Worm (Caenorhabditis elegans) whole organism, young adult: ENCODE data around the gene C45B2.8.

Source experiments
- F49E8.2 ChIP-seq: sonication (generic microtip); optimal IDR thresholded peaks from 3 replicates; lab custom pipeline; 2017; ENCODE audit warnings: missing genetic modification characterization, mild to moderate bottlenecking, missing compliant biosample characterization, antibody characterized with exemption, moderate library complexity; ENCODE audit not compliant: insufficient read depth
- F52B5.7 ChIP-seq: sonication (generic microtip); optimal IDR thresholded peaks from 2 replicates; lab custom pipeline; 2016; ENCODE audit warnings: mild to moderate bottlenecking, missing genetic modification characterization, missing compliant biosample characterization
- F55B11.4 ChIP-seq: sonication (generic microtip); optimal IDR thresholded peaks from 2 replicates; lab custom pipeline; 2016; ENCODE audit warnings: missing compliant biosample characterization, missing genetic modification characterization, borderline replicate concordance; ENCODE audit not compliant: insufficient read depth
- Y53F4B.3 ChIP-seq: fragments of 200-800 bp; sonication (Bioruptor generic); IDR thresholded peaks from 2 replicates; pipeline ENCODE4 v1.3.6; 2022; ENCODE audit warnings: missing genetic modification reagents, missing genetic modification characterization, missing compliant biosample characterization
- aptf-2 ChIP-seq: fragments of 200-800 bp; sonication (Bioruptor generic); conservative IDR thresholded peaks from 2 replicates; pipeline ENCODE4 v1.3.6; 2022; ENCODE audit warnings: missing genetic modification reagents, missing genetic modification characterization, missing compliant biosample characterization
- aptf-3 ChIP-seq: fragments of 200-800 bp; sonication (Bioruptor generic); IDR thresholded peaks from 2 replicates; pipeline ENCODE4 v1.3.6; 2022; ENCODE audit warnings: missing genetic modification characterization, missing compliant biosample characterization
- athp-1 ChIP-seq: sonication (generic microtip); optimal IDR thresholded peaks from 2 replicates; lab custom pipeline; 2017; ENCODE audit warnings: mild to moderate bottlenecking, missing genetic modification characterization, missing compliant biosample characterization
- bed-2 ChIP-seq: fragments of 200-800 bp; sonication (Bioruptor generic); IDR thresholded peaks from 2 replicates; pipeline ENCODE4 v1.3.6; 2022; ENCODE audit warnings: missing genetic modification reagents, missing genetic modification characterization, missing compliant biosample characterization
- ceh-27 ChIP-seq: fragments of 200-800 bp; sonication (Bioruptor generic); optimal IDR thresholded peaks from 2 replicates; lab custom pipeline; 2018; ENCODE audit warnings: mild to moderate bottlenecking, missing genetic modification characterization, moderate library complexity, missing compliant biosample characterization
- ceh-91 ChIP-seq: fragments of 200-800 bp; sonication (Bioruptor generic); IDR thresholded peaks from 2 replicates; pipeline ENCODE4 v1.3.6; 2022; ENCODE audit warnings: missing genetic modification reagents, missing genetic modification characterization, missing compliant biosample characterization
- efl-1 ChIP-seq: fragments of 150-350 bp; optimal IDR thresholded peaks from 2 replicates; lab custom pipeline; 2014; ENCODE audit warnings: missing biosample characterization, missing genetic modification reagents, missing genetic modification characterization
- egl-18 ChIP-seq: fragments of 200-800 bp; sonication (Bioruptor generic); IDR thresholded peaks from 2 replicates; pipeline ENCODE4 v1.3.6; 2022; ENCODE audit warnings: missing genetic modification reagents, missing genetic modification characterization, missing compliant biosample characterization
- egl-44 ChIP-seq: fragments of 200-800 bp; sonication (Bioruptor generic); IDR thresholded peaks from 2 replicates; pipeline ENCODE4 v1.3.6; 2022; ENCODE audit warnings: missing genetic modification reagents, missing genetic modification characterization, missing compliant biosample characterization
- egrh-3 ChIP-seq: fragments of 200-800 bp; sonication (Bioruptor generic); IDR thresholded peaks from 2 replicates; pipeline ENCODE4 v1.3.6; 2022; ENCODE audit warnings: missing genetic modification reagents, missing genetic modification characterization, missing compliant biosample characterization
- ekl-4 ChIP-seq: fragments of 200-800 bp; sonication (Bioruptor generic); IDR thresholded peaks from 2 replicates; pipeline ENCODE4 v1.3.6; 2022; ENCODE audit warnings: missing genetic modification reagents, missing genetic modification characterization, missing compliant biosample characterization
- fkh-3 ChIP-seq: sonication (generic microtip); optimal IDR thresholded peaks from 2 replicates; lab custom pipeline; 2016; ENCODE audit warnings: mild to moderate bottlenecking, missing genetic modification characterization, missing compliant biosample characterization
- gei-17 ChIP-seq: fragments of 200-800 bp; sonication (Bioruptor generic); optimal IDR thresholded peaks from 2 replicates; lab custom pipeline; 2018; ENCODE audit warnings: mild to moderate bottlenecking, missing genetic modification characterization, missing compliant biosample characterization
- hlh-12 ChIP-seq: sonication (generic microtip); optimal IDR thresholded peaks from 2 replicates; lab custom pipeline; 2016; ENCODE audit warnings: missing genetic modification characterization, missing compliant biosample characterization
- hmg-1.2 ChIP-seq: fragments of 200-800 bp; sonication (Bioruptor generic); IDR thresholded peaks from 2 replicates; pipeline ENCODE4 v1.3.6; 2022; ENCODE audit warnings: missing genetic modification reagents, missing genetic modification characterization, missing compliant biosample characterization
- hrde-1 ChIP-seq: sonication (generic microtip); optimal IDR thresholded peaks from 2 replicates; lab custom pipeline; 2016; ENCODE audit warnings: missing genetic modification characterization, mild to moderate bottlenecking, missing compliant biosample characterization, moderate library complexity, missing genotype, missing genetic modification reagents, borderline replicate concordance
- let-526 ChIP-seq: fragments of 200-800 bp; sonication (Bioruptor generic); IDR thresholded peaks from 2 replicates; pipeline ENCODE4 v1.3.6; 2022; ENCODE audit warnings: missing genetic modification reagents, missing genetic modification characterization, missing compliant biosample characterization
- lin-26 ChIP-seq: fragments of 200-800 bp; sonication (Bioruptor generic); IDR thresholded peaks from 2 replicates; pipeline ENCODE4 v1.3.6; 2022; ENCODE audit warnings: missing genetic modification reagents, missing genetic modification characterization, missing compliant biosample characterization
- lin-35 ChIP-seq, 3 experiments: fragments of 150-350 bp in 2 of 3; sonication (generic microtip) in 1 of 3; optimal IDR thresholded peaks; 2 replicates each; lab custom pipeline; 2014 to 2018; ENCODE audit warnings: missing biosample characterization in 3 of 3, missing genetic modification characterization in 3 of 3, missing genetic modification reagents in 3 of 3
- nfya-2 ChIP-seq: fragments of 200-800 bp; sonication (Bioruptor generic); IDR thresholded peaks from 2 replicates; pipeline ENCODE4 v1.3.6; 2022; ENCODE audit warnings: missing genetic modification reagents, missing genetic modification characterization, missing compliant biosample characterization
- nfyb-1 ChIP-seq: fragments of 200-800 bp; sonication (Bioruptor generic); IDR thresholded peaks from 2 replicates; pipeline ENCODE4 v1.3.6; 2022; ENCODE audit warnings: missing genetic modification reagents, missing genetic modification characterization, missing compliant biosample characterization
- nhr-80 ChIP-seq: sonication (generic microtip); optimal IDR thresholded peaks from 2 replicates; lab custom pipeline; 2016; ENCODE audit warnings: missing genetic modification characterization, missing compliant biosample characterization
- repo-1 ChIP-seq: sonication (generic microtip); optimal IDR thresholded peaks from 2 replicates; lab custom pipeline; 2017; ENCODE audit warnings: mild to moderate bottlenecking, missing genetic modification characterization, missing compliant biosample characterization
- rpc-1 ChIP-seq, 2 experiments: fragments of 150-350 bp in 1 of 2; sonication (generic microtip) in 1 of 2; optimal IDR thresholded peaks; 2 replicates each; lab custom pipeline; 2014 to 2018; ENCODE audit warnings: missing biosample characterization in 1 of 2, missing genetic modification characterization in 1 of 2, missing genetic modification reagents in 1 of 2, missing genotype in 1 of 2
- sea-2 ChIP-seq: fragments of 200-800 bp; sonication (Bioruptor generic); IDR thresholded peaks from 2 replicates; pipeline ENCODE4 v1.3.6; 2022; ENCODE audit warnings: missing genetic modification characterization, missing compliant biosample characterization
- snpc-4 ChIP-seq, 5 experiments: fragments of 150-350 bp in 1 of 5; sonication (generic microtip) in 4 of 5; optimal IDR thresholded peaks; 2 replicates each; lab custom pipeline; 2014 to 2018; ENCODE audit warnings: missing genetic modification characterization in 5 of 5, missing biosample characterization in 3 of 5, antibody characterized with exemption in 2 of 5, mild to moderate bottlenecking in 2 of 5, missing compliant biosample characterization in 2 of 5, missing genotype in 2 of 5, moderate library complexity in 2 of 5, missing genetic modification reagents in 1 of 5
- sptf-2 ChIP-seq: fragments of 200-800 bp; sonication (Bioruptor generic); optimal IDR thresholded peaks from 2 replicates; lab custom pipeline; 2018; ENCODE audit warnings: mild to moderate bottlenecking, missing genetic modification characterization, missing compliant biosample characterization
- tbp1 ChIP-seq: fragments of 200-800 bp; sonication (Bioruptor generic); optimal IDR thresholded peaks from 2 replicates; lab custom pipeline; 2018; ENCODE audit warnings: mild to moderate bottlenecking, missing genetic modification characterization, missing compliant biosample characterization
- tlf-1 ChIP-seq: fragments of 200-800 bp; sonication (Bioruptor generic); optimal IDR thresholded peaks from 2 replicates; lab custom pipeline; 2018; ENCODE audit warnings: mild to moderate bottlenecking, missing genetic modification characterization, missing compliant biosample characterization
- zfh-2 ChIP-seq: fragments of 200-800 bp; sonication (Bioruptor generic); conservative IDR thresholded peaks from 2 replicates; pipeline ENCODE4 v1.3.6; 2022; ENCODE audit warnings: missing genetic modification reagents, missing genetic modification characterization, missing compliant biosample characterization
- ztf-28 ChIP-seq: fragments of 200-800 bp; sonication (Bioruptor generic); IDR thresholded peaks from 2 replicates; pipeline ENCODE4 v1.3.6; 2022; ENCODE audit warnings: missing genetic modification reagents, missing genetic modification characterization, missing compliant biosample characterization

The C45B2.8 gene

ce11 chrX:6043283-6043682, 44.5 kb upstream of the C45B2.8 start:
- TF ChIP-seq nfya-2 (GFP tag; lab: Robert Waterston, UW), result no peak

ce11 chrX:6048508-6048907, 39.3 kb upstream of the C45B2.8 start, which contains the start of gene pak-1:
pak-1 (minus strand) TSS chrX:6048608.
- TF ChIP-seq snpc-4 (GFP tag; optimal IDR thresholded peaks at IDR 0.05; lab: Kevin White, UChicago) (no peak), snpc-4 (tag; optimal IDR thresholded peaks at IDR 0.05; lab: Kevin White, UChicago) (no peak), egrh-3 (GFP tag; lab: Robert Waterston, UW) (no peak), egl-18 (GFP tag; lab: Robert Waterston, UW) (no peak), tbp1 (GFP tag; lab: Kevin White, UChicago) (no peak), gei-17 (GFP tag; lab: Kevin White, UChicago) (no peak), hrde-1 (tag; lab: Kevin White, UChicago) (no peak), sptf-2 (no peak), ceh-91 (GFP tag; lab: Robert Waterston, UW) (no peak), F55B11.4 (tag; lab: Kevin White, UChicago) (no peak)

ce11 chrX:6050078-6050477, 37.7 kb upstream of the C45B2.8 start:
- TF ChIP-seq zfh-2 (GFP tag; lab: Robert Waterston, UW), result no peak
- TF ChIP-seq nhr-80 (tag; lab: Kevin White, UChicago), result peak; percentile 43

- no peak for TF ChIP-seq sea-2 (GFP tag; lab: Robert Waterston, UW)
- TF ChIP-seq nfyb-1 (GFP tag; lab: Robert Waterston, UW), result no peak
- TF ChIP-seq aptf-2, result no peak
- TF ChIP-seq egl-44, result no peak
- no peak for TF ChIP-seq ekl-4 (GFP tag; lab: Robert Waterston, UW)
- TF ChIP-seq repo-1 (tag; lab: Kevin White, UChicago), result no peak
- TF ChIP-seq ztf-28 (GFP tag; lab: Robert Waterston, UW), result no peak
- no peak for TF ChIP-seq lin-35 (GFP tag; optimal IDR thresholded peaks at IDR 0.05; lab: Kevin White, UChicago)
- no peak for TF ChIP-seq hlh-12 (tag; lab: Kevin White, UChicago)
- no peak for TF ChIP-seq sptf-2
- TF ChIP-seq ceh-27, result no peak
- no peak for TF ChIP-seq Y53F4B.3 (GFP tag; lab: Robert Waterston, UW)
- no peak for TF ChIP-seq tlf-1 (GFP tag; lab: Kevin White, UChicago)
- TF ChIP-seq F49E8.2 (tag; lab: Kevin White, UChicago), result no peak
- TF ChIP-seq hrde-1 (tag; lab: Kevin White, UChicago), result no peak
- TF ChIP-seq lin-26 (GFP tag; lab: Robert Waterston, UW), result no peak
- no peak for TF ChIP-seq efl-1 (GFP tag; lab: Kevin White, UChicago)
- TF ChIP-seq athp-1 (tag; lab: Kevin White, UChicago), result no peak
Measured at ce11 chrX:6050849-6051248, 36.9 kb upstream of the C45B2.8 start.

ce11 chrX:6052744-6053143, 35.0 kb upstream of the C45B2.8 start, which contains the start of gene C45B2.6:
C45B2.6 (plus strand) TSS chrX:6052879.
- TF ChIP-seq F52B5.7 (no peak), fkh-3 (tag; lab: Kevin White, UChicago) (no peak), bed-2 (no peak), rpc-1 (optimal IDR thresholded peaks at IDR 0.05; lab: Kevin White, UChicago) (no peak), rpc-1 (tag; optimal IDR thresholded peaks at IDR 0.05; lab: Kevin White, UChicago) (no peak), aptf-3 (GFP tag; lab: Robert Waterston, UW) (no peak), ceh-27 (peak; percentile 28), let-526 (GFP tag; lab: Robert Waterston, UW) (no peak), hmg-1.2 (GFP tag; lab: Robert Waterston, UW) (0 out of 2 replicates have a peak, but pooled peaks have one; percentile 9)
